Comparison of ENCODE assay signal across 4 fruit fly cellular contexts in the genomic region with DNA sequence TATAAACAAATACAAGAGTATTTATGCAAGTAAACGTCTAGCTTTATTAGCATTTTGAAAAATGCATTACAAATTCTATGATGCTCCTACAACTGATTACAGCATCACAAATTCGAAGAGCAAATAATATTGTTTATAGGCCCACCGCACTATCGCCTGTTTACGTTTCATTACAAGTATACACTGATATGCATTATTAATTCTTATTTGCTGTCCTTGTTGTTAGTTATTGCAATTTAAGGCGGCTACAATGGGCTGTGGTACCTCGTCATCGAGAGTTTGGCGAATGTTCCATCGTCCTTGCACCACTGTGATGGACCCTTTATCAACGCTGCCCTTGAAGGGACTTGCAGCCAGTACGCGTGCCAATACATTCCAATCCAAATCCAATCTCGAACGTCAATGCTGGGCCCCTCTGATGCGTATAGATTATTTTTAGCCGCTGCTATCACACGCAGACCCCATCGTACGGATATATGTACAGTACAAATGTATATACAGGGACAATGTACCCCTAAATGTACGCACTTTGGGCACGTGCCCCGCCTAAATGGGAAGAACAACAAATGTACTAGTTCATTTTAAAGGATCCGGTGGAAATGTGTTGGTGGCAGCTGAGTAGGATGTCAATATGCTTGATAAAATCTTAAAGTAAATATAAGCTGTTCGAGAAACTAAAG.
A peak's percentile ranks its signal among the peaks of the same experiment; 100 is the strongest.
TF ChIP-seq lines count a peak whose summit lies in the region.

No protein-coding gene starts in this region.

- no peak for TF ChIP-seq CTCF in whole organism, embryonic (GFP tag; optimal IDR thresholded peaks at IDR 0.05; lab: Kevin White, UChicago)

TF ChIP-seq in whole organism, adult, 20 proteins besides CTCF, POLR2A, EP300 and RAD21:
- TF ChIP-seq CG12768 (GFP tag; optimal IDR thresholded peaks at IDR 0.05; lab: Kevin White, UChicago) (peak; percentile 14), kay (GFP tag; lab: Kevin White, UChicago; ENCODE audit: borderline replicate concordance) (peak; percentile 20), ovo (GFP tag; optimal IDR thresholded peaks at IDR 0.05; lab: Kevin White, UChicago) (no peak)

TF ChIP-seq in whole organism, embryonic, 481 proteins besides CTCF, POLR2A, EP300 and RAD21 (continues in another document):
- TF ChIP-seq Gsc (GFP tag; IDR thresholded peaks at IDR 0.05; lab: Robert Waterston, UW) (no peak), pita (GFP tag; optimal IDR thresholded peaks at IDR 0.05; lab: Kevin White, UChicago) (no peak), NFAT (GFP tag; IDR thresholded peaks at IDR 0.05; lab: Robert Waterston, UW) (0 out of 2 replicates have a peak, but pooled peaks have one; percentile 43), lola (GFP tag; optimal IDR thresholded peaks at IDR 0.05; lab: Kevin White, UChicago) (no peak), wdn (GFP tag; IDR thresholded peaks at IDR 0.05; lab: Robert Waterston, UW) (no peak), ind (GFP tag; optimal IDR thresholded peaks at IDR 0.05; lab: Kevin White, UChicago) (no peak), CG3847 (GFP tag; IDR thresholded peaks at IDR 0.05; lab: Robert Waterston, UW) (no peak), CG16779 (GFP tag; IDR thresholded peaks at IDR 0.05; lab: Robert Waterston, UW) (no peak), TFAM (GFP tag; optimal IDR thresholded peaks at IDR 0.05; lab: Kevin White, UChicago) (no peak), pzg (GFP tag; optimal IDR thresholded peaks at IDR 0.05; lab: Kevin White, UChicago) (no peak), CG15073 (GFP tag; optimal IDR thresholded peaks at IDR 0.05; lab: Kevin White, UChicago) (no peak), CG11695 (GFP tag; IDR thresholded peaks at IDR 0.05; lab: Robert Waterston, UW) (no peak), nerfin-1 (tag; optimal IDR thresholded peaks at IDR 0.05; lab: Kevin White, UChicago) (no peak), CG9876 (GFP tag; optimal IDR thresholded peaks at IDR 0.05; lab: Kevin White, UChicago) (no peak), Xrp1 (GFP tag; IDR thresholded peaks at IDR 0.05; lab: Robert Waterston, UW) (peak; percentile 52), NfI (GFP tag; optimal IDR thresholded peaks at IDR 0.05; lab: Kevin White, UChicago) (no peak), CG17802 (tag; optimal IDR thresholded peaks at IDR 0.05; lab: Kevin White, UChicago) (no peak), NC2α (GFP tag; optimal IDR thresholded peaks at IDR 0.05; lab: Kevin White, UChicago) (no peak), Poxn (GFP tag; IDR thresholded peaks at IDR 0.05; lab: Robert Waterston, UW) (no peak), ERR (GFP tag; optimal IDR thresholded peaks at IDR 0.05; lab: Kevin White, UChicago) (no peak), CG14965 (GFP tag; optimal IDR thresholded peaks at IDR 0.05; lab: Kevin White, UChicago; ENCODE audit: borderline replicate concordance) (no peak), CG34422 (GFP tag; IDR thresholded peaks at IDR 0.05; lab: Robert Waterston, UW) (no peak), CG6854 (GFP tag; optimal IDR thresholded peaks at IDR 0.05; lab: Kevin White, UChicago) (no peak), mld (GFP tag; IDR thresholded peaks at IDR 0.05; lab: Robert Waterston, UW; ENCODE audit: partially characterized antibody) (no peak), E2f2 (GFP tag; IDR thresholded peaks at IDR 0.05; lab: Robert Waterston, UW) (no peak), CG12942 (GFP tag; optimal IDR thresholded peaks at IDR 0.05; lab: Kevin White, UChicago) (no peak), crp (GFP tag; optimal IDR thresholded peaks at IDR 0.05; lab: Kevin White, UChicago) (no peak), gsb-n (tag; optimal IDR thresholded peaks at IDR 0.05; lab: Kevin White, UChicago) (peak; percentile 26)

TF ChIP-seq in whole organism, prepupa, 60 proteins besides CTCF, POLR2A, EP300 and RAD21:
- TF ChIP-seq eg (GFP tag; IDR thresholded peaks at IDR 0.05; lab: Robert Waterston, UW) (0 out of 3 replicates have a peak, but pooled peaks have one; percentile 7), CG31627 (GFP tag; optimal IDR thresholded peaks at IDR 0.05; lab: Kevin White, UChicago) (no peak), Smox (GFP tag; optimal IDR thresholded peaks at IDR 0.05; lab: Kevin White, UChicago) (no peak)
TF ChIP-seq in whole organism, prepupa: peak in this region for 1.

TF ChIP-seq in whole organism, pupa, 21 proteins besides CTCF, POLR2A, EP300 and RAD21:
- no peak for TF ChIP-seq CG10348 (GFP tag; IDR thresholded peaks at IDR 0.05; lab: Robert Waterston, UW)
- 0 out of 2 replicates have a peak, but pooled peaks have one; percentile 16 for TF ChIP-seq CG32121 (GFP tag; IDR thresholded peaks at IDR 0.05; lab: Robert Waterston, UW)
